Fruit fly (Drosophila melanogaster) whole organism, embryonic: Measurements from ENCODE around the gene Ac13E.

ENCODE experiments used
- Aef1 ChIP-seq: fragments of 200-800 bp; sonication (Bioruptor generic); IDR thresholded peaks from 3 replicates; pipeline ENCODE4 v1.3.6; 2022; ENCODE audit warnings: missing biosample characterization, missing genetic modification characterization
- Bgb ChIP-seq: fragments of 200-800 bp; sonication (Bioruptor generic); IDR thresholded peaks from 2 replicates; pipeline ENCODE4 v1.3.6; 2022; ENCODE audit warnings: missing biosample characterization, missing genetic modification characterization; ENCODE audit not compliant: partially characterized antibody
- Bteb2 ChIP-seq: fragments of 200-800 bp; sonication (Bioruptor generic); optimal IDR thresholded peaks from 2 replicates; lab custom pipeline; 2016; ENCODE audit warnings: missing biosample characterization, missing genetic modification characterization
- CG10543 ChIP-seq: fragments of 200-800 bp; sonication (Bioruptor generic); optimal IDR thresholded peaks from 3 replicates; lab custom pipeline; 2017; ENCODE audit warnings: missing biosample characterization, mild to moderate bottlenecking, missing genetic modification characterization, moderate library complexity
- CG10654 ChIP-seq: fragments of 200-800 bp; sonication (Bioruptor generic); optimal IDR thresholded peaks from 2 replicates; lab custom pipeline; 2016; ENCODE audit warnings: missing biosample characterization, missing genetic modification characterization
- CG11695 ChIP-seq: fragments of 200-800 bp; sonication (Bioruptor generic); IDR thresholded peaks from 3 replicates; pipeline ENCODE4 v1.3.6; 2022; ENCODE audit warnings: missing biosample characterization, missing genetic modification characterization
- CG12744 ChIP-seq: fragments of 200-800 bp; sonication (Bioruptor generic); optimal IDR thresholded peaks from 2 replicates; lab custom pipeline; 2016; ENCODE audit warnings: missing biosample characterization, missing genetic modification characterization
- CG13123 ChIP-seq: fragments of 200-800 bp; sonication (Bioruptor generic); optimal IDR thresholded peaks from 2 replicates; lab custom pipeline; 2016; ENCODE audit warnings: missing biosample characterization, missing genetic modification characterization
- CG13287 ChIP-seq: fragments of 200-800 bp; sonication (Bioruptor generic); IDR thresholded peaks from 2 replicates; pipeline ENCODE4 v1.3.6; 2022; ENCODE audit warnings: missing biosample characterization, missing genetic modification characterization; ENCODE audit not compliant: partially characterized antibody
- CG14050 ChIP-seq: fragments of 200-800 bp; sonication (Bioruptor generic); IDR thresholded peaks from 3 replicates; pipeline ENCODE4 v1.3.6; 2022; ENCODE audit warnings: missing biosample characterization, missing genetic modification characterization
- CG14860 ChIP-seq: fragments of 200-800 bp; sonication (Bioruptor generic); IDR thresholded peaks from 3 replicates; pipeline ENCODE4 v1.3.6; 2022; ENCODE audit warnings: missing biosample characterization, missing genetic modification characterization; ENCODE audit not compliant: partially characterized antibody
- CG16863 ChIP-seq: fragments of 200-800 bp; sonication (Bioruptor generic); optimal IDR thresholded peaks from 3 replicates; lab custom pipeline; 2016; ENCODE audit warnings: missing biosample characterization, missing genetic modification characterization
- CG17361 ChIP-seq: fragments of 200-800 bp; sonication (Bioruptor generic); IDR thresholded peaks from 3 replicates; pipeline ENCODE4 v1.3.6; 2022; ENCODE audit warnings: missing biosample characterization, missing genetic modification characterization
- CG17912 ChIP-seq: fragments of 200-800 bp; sonication (Bioruptor generic); optimal IDR thresholded peaks from 2 replicates; lab custom pipeline; 2018; ENCODE audit warnings: missing biosample characterization, mild to moderate bottlenecking, missing genetic modification characterization
- CG2116 ChIP-seq: fragments of 200-800 bp; sonication (Bioruptor generic); optimal IDR thresholded peaks from 3 replicates; lab custom pipeline; 2018; ENCODE audit warnings: missing biosample characterization, mild to moderate bottlenecking, missing genetic modification characterization
- CG31388 ChIP-seq: fragments of 200-800 bp; sonication (Bioruptor generic); optimal IDR thresholded peaks from 2 replicates; lab custom pipeline; 2016; ENCODE audit warnings: missing biosample characterization, missing genetic modification characterization
- CG33213 ChIP-seq: fragments of 200-800 bp; sonication (Bioruptor generic); optimal IDR thresholded peaks from 3 replicates; lab custom pipeline; 2016; ENCODE audit warnings: missing biosample characterization, missing genetic modification characterization
- CG34224 ChIP-seq: fragments of 200-800 bp; sonication (Bioruptor generic); IDR thresholded peaks from 3 replicates; pipeline ENCODE4 v1.3.6; 2022; ENCODE audit warnings: missing biosample characterization, missing genetic modification characterization; ENCODE audit not compliant: partially characterized antibody
- CG4328 ChIP-seq: fragments of 200-800 bp; sonication (Bioruptor generic); optimal IDR thresholded peaks from 3 replicates; lab custom pipeline; 2017; ENCODE audit warnings: missing biosample characterization, missing genetic modification reagents, missing genetic modification characterization
- CG8290 ChIP-seq, 3 experiments: fragments of 200-800 bp; sonication (Bioruptor generic); optimal IDR thresholded peaks; 2 replicates each; lab custom pipeline; 2016 to 2019; ENCODE audit warnings: missing biosample characterization in 3 of 3, missing genetic modification characterization in 3 of 3, mild to moderate bottlenecking in 2 of 3, moderate library complexity in 1 of 3
- CG9932 ChIP-seq: fragments of 200-800 bp; sonication (Bioruptor generic); IDR thresholded peaks from 2 replicates; pipeline ENCODE4 v1.3.6; 2022; ENCODE audit warnings: missing biosample characterization, missing genetic modification characterization
- CHES-1-like ChIP-seq: fragments of 200-800 bp; sonication (Bioruptor generic); optimal IDR thresholded peaks from 2 replicates; lab custom pipeline; 2016; ENCODE audit warnings: missing biosample characterization, missing genetic modification characterization
- CTCF ChIP-seq: fragments of 200-800 bp; sonication (Bioruptor generic); optimal IDR thresholded peaks from 2 replicates; lab custom pipeline; 2017; ENCODE audit warnings: missing biosample characterization, mild to moderate bottlenecking, missing genetic modification characterization, moderate library complexity
- Dll ChIP-seq: fragments of 200-800 bp; sonication (Bioruptor generic); IDR thresholded peaks from 4 replicates; pipeline ENCODE4 v1.3.6; 2022; ENCODE audit warnings: missing biosample characterization, missing genetic modification characterization; ENCODE audit not compliant: partially characterized antibody
- E2f2 ChIP-seq: fragments of 200-800 bp; sonication (Bioruptor generic); IDR thresholded peaks from 2 replicates; pipeline ENCODE4 v1.3.6; 2022; ENCODE audit warnings: missing biosample characterization, missing genetic modification characterization
- HmgD ChIP-seq: fragments of 200-800 bp; sonication (Bioruptor generic); optimal IDR thresholded peaks from 3 replicates; lab custom pipeline; 2016; ENCODE audit warnings: missing biosample characterization, missing genetic modification characterization
- Hr3 ChIP-seq: fragments of 200-800 bp; sonication (Bioruptor generic); optimal IDR thresholded peaks from 3 replicates; lab custom pipeline; 2016; ENCODE audit warnings: missing biosample characterization, missing genetic modification characterization
- Oli ChIP-seq: fragments of 200-800 bp; sonication (Bioruptor generic); optimal IDR thresholded peaks from 2 replicates; lab custom pipeline; 2018; ENCODE audit warnings: missing biosample characterization, mild to moderate bottlenecking, missing genetic modification characterization, moderate library complexity
- Side ChIP-seq: fragments of 200-800 bp; sonication (Bioruptor generic); optimal IDR thresholded peaks from 2 replicates; lab custom pipeline; 2016; ENCODE audit warnings: missing biosample characterization, missing genetic modification characterization
- Sox102F ChIP-seq: fragments of 200-800 bp; sonication (Bioruptor generic); optimal IDR thresholded peaks from 2 replicates; lab custom pipeline; 2018; ENCODE audit warnings: missing biosample characterization, mild to moderate bottlenecking, missing genetic modification characterization, moderate library complexity
- Ssrp ChIP-seq: fragments of 200-800 bp; sonication (Bioruptor generic); optimal IDR thresholded peaks from 2 replicates; lab custom pipeline; 2018; ENCODE audit warnings: missing biosample characterization, mild to moderate bottlenecking, missing genetic modification characterization, moderate library complexity
- Xbp1 ChIP-seq: fragments of 200-800 bp; sonication (Bioruptor generic); optimal IDR thresholded peaks from 3 replicates; lab custom pipeline; 2016; ENCODE audit warnings: missing biosample characterization, mild to moderate bottlenecking, missing genetic modification characterization
- Xrp1 ChIP-seq: fragments of 200-800 bp; sonication (Bioruptor generic); IDR thresholded peaks from 2 replicates; pipeline ENCODE4 v1.3.6; 2022; ENCODE audit warnings: missing biosample characterization, missing genetic modification characterization
- amos ChIP-seq: fragments of 200-800 bp; sonication (Bioruptor generic); IDR thresholded peaks from 2 replicates; pipeline ENCODE4 v1.3.6; 2022; ENCODE audit warnings: missing biosample characterization, missing genetic modification characterization; ENCODE audit not compliant: partially characterized antibody
- ap ChIP-seq: fragments of 200-800 bp; sonication (Bioruptor generic); IDR thresholded peaks from 2 replicates; pipeline ENCODE4 v1.3.6; 2022; ENCODE audit warnings: missing biosample characterization, missing genetic modification characterization
- ato ChIP-seq: fragments of 200-800 bp; sonication (Bioruptor generic); IDR thresholded peaks from 2 replicates; pipeline ENCODE4 v1.3.6; 2022; ENCODE audit warnings: missing biosample characterization, missing genetic modification characterization; ENCODE audit not compliant: partially characterized antibody
- chm ChIP-seq: fragments of 200-800 bp; sonication (Bioruptor generic); IDR thresholded peaks from 2 replicates; pipeline ENCODE4 v1.3.6; 2022; ENCODE audit warnings: missing biosample characterization, missing genetic modification characterization
- eve ChIP-seq, 2 experiments: fragments of >200 bp; optimal IDR thresholded peaks; 2 replicates each; lab custom pipeline; 2017; ENCODE audit warnings: missing biosample characterization in 2 of 2, missing genetic modification characterization in 2 of 2
- gfzf ChIP-seq: fragments of 200-800 bp; sonication (Bioruptor generic); optimal IDR thresholded peaks from 2 replicates; lab custom pipeline; 2016; ENCODE audit warnings: missing biosample characterization, mild to moderate bottlenecking, missing genetic modification characterization, moderate library complexity
- grn ChIP-seq: fragments of 200-800 bp; sonication (Bioruptor generic); optimal IDR thresholded peaks from 3 replicates; lab custom pipeline; 2017; ENCODE audit warnings: missing biosample characterization, missing genetic modification characterization
- inv ChIP-seq: fragments of 200-800 bp; sonication (Bioruptor generic); IDR thresholded peaks from 2 replicates; pipeline ENCODE4 v1.3.6; 2022; ENCODE audit warnings: missing biosample characterization, missing genetic modification characterization; ENCODE audit not compliant: partially characterized antibody
- mld ChIP-seq: fragments of 200-800 bp; sonication (Bioruptor generic); IDR thresholded peaks from 3 replicates; pipeline ENCODE4 v1.3.6; 2022; ENCODE audit warnings: missing biosample characterization, missing genetic modification characterization; ENCODE audit not compliant: partially characterized antibody
- nerfin-2 ChIP-seq: fragments of 200-800 bp; sonication (Bioruptor generic); IDR thresholded peaks from 2 replicates; pipeline ENCODE4 v1.3.6; 2022; ENCODE audit warnings: missing biosample characterization, missing genetic modification characterization; ENCODE audit not compliant: partially characterized antibody
- odd ChIP-seq: fragments of 200-800 bp; sonication (Bioruptor generic); optimal IDR thresholded peaks from 2 replicates; lab custom pipeline; 2017; ENCODE audit warnings: missing biosample characterization, mild to moderate bottlenecking, missing genetic modification characterization
- prd ChIP-seq, 3 experiments: fragments of >200 bp in 2 of 3; fragments of 200-800 bp in 1 of 3; sonication (Bioruptor generic) in 1 of 3; optimal IDR thresholded peaks in 2 of 3; IDR thresholded peaks in 1 of 3; 2 replicates in 2 of 3; 3 replicates in 1 of 3; pipeline versions ENCODE4 v1.3.6 to Lab custom; 2017 to 2022; ENCODE audit warnings: missing biosample characterization in 1 of 3, missing genetic modification characterization in 1 of 3
- sd ChIP-seq: fragments of 200-800 bp; sonication (Bioruptor generic); optimal IDR thresholded peaks from 3 replicates; lab custom pipeline; 2018; ENCODE audit warnings: missing biosample characterization, mild to moderate bottlenecking, missing genetic modification characterization, moderate library complexity
- sim ChIP-seq: fragments of 200-800 bp; sonication (Bioruptor generic); IDR thresholded peaks from 2 replicates; pipeline ENCODE4 v1.3.6; 2022; ENCODE audit warnings: missing biosample characterization, missing genetic modification characterization
- ssp ChIP-seq: fragments of 200-800 bp; sonication (Bioruptor generic); IDR thresholded peaks from 2 replicates; pipeline ENCODE4 v1.3.6; 2022; ENCODE audit warnings: missing biosample characterization, missing genetic modification characterization
- tup ChIP-seq: fragments of 200-800 bp; sonication (Bioruptor generic); optimal IDR thresholded peaks from 2 replicates; lab custom pipeline; 2016; ENCODE audit warnings: missing biosample characterization, mild to moderate bottlenecking, missing genetic modification characterization, moderate library complexity
- zen2 ChIP-seq: fragments of 200-800 bp; sonication (Bioruptor generic); IDR thresholded peaks from 3 replicates; pipeline ENCODE4 v1.3.6; 2022; ENCODE audit warnings: missing biosample characterization, missing genetic modification characterization; ENCODE audit not compliant: partially characterized antibody

The Ac13E gene

dm6 chrX:15575557-15575956 is 21.5 kb upstream of the Ac13E start, which contains the start of gene CG42299 (continued):
- TF ChIP-seq CG13287 (GFP tag; lab: Robert Waterston, UW): peak; percentile 32; the same call in 1 of the 2 replicates
- TF ChIP-seq zen2 (GFP tag; lab: Robert Waterston, UW): 0 out of 3 replicates have a peak, but pooled peaks have one; percentile 7
- TF ChIP-seq sd: no peak
- no peak for TF ChIP-seq eve (GFP tag; optimal IDR thresholded peaks at IDR 0.05; lab: Kevin White, UChicago)
- no peak for TF ChIP-seq chm (GFP tag; lab: Robert Waterston, UW)
- no peak for TF ChIP-seq Oli (tag; lab: Kevin White, UChicago)
- peak; percentile 66 for TF ChIP-seq CG14860 (GFP tag; lab: Robert Waterston, UW)
- TF ChIP-seq ssp (GFP tag; lab: Robert Waterston, UW): no peak
- TF ChIP-seq CG12744: no peak
- TF ChIP-seq Bgb (GFP tag; lab: Robert Waterston, UW): peak; percentile 59; the same call in 1 of the 2 replicates
- no peak for TF ChIP-seq Bteb2 (GFP tag; lab: Kevin White, UChicago)
- TF ChIP-seq prd (optimal IDR thresholded peaks at IDR 0.05; lab: Kevin White, UChicago): no peak
- TF ChIP-seq prd (GFP tag; IDR thresholded peaks at IDR 0.05; lab: Robert Waterston, UW): no peak
- TF ChIP-seq CG8290 (GFP tag; optimal IDR thresholded peaks at IDR 0.05; lab: Kevin White, UChicago): no peak
- TF ChIP-seq CG8290 (tag; optimal IDR thresholded peaks at IDR 0.05; lab: Kevin White, UChicago): no peak
- no peak for TF ChIP-seq CG11695 (GFP tag; lab: Robert Waterston, UW)
- no peak for TF ChIP-seq CG13123
- no peak for TF ChIP-seq CG33213
- no peak for TF ChIP-seq CG14050
- TF ChIP-seq Ssrp (tag; lab: Kevin White, UChicago): no peak
- TF ChIP-seq CHES-1-like (GFP tag; lab: Kevin White, UChicago): no peak
- TF ChIP-seq CTCF: no peak
- TF ChIP-seq CG17912 (GFP tag; lab: Kevin White, UChicago): no peak
- no peak for TF ChIP-seq grn
- TF ChIP-seq tup (GFP tag; lab: Kevin White, UChicago): no peak
- TF ChIP-seq CG2116 (GFP tag; lab: Kevin White, UChicago): no peak
- TF ChIP-seq CG34224 (GFP tag; lab: Robert Waterston, UW): peak; percentile 29; the same call in 1 of the 3 replicates
- TF ChIP-seq ato: peak; percentile 57; the same call in 1 of the 2 replicates
- no peak for TF ChIP-seq sim
- no peak for TF ChIP-seq Xbp1
- TF ChIP-seq CG16863 (GFP tag; lab: Kevin White, UChicago): no peak
- no peak for TF ChIP-seq CG31388 (GFP tag; lab: Kevin White, UChicago)
- no peak for TF ChIP-seq E2f2
- no peak for TF ChIP-seq CG10654
- TF ChIP-seq Aef1: no peak
- TF ChIP-seq amos (GFP tag; lab: Robert Waterston, UW): peak; percentile 27; the same call in 1 of the 2 replicates
- TF ChIP-seq Side (GFP tag; lab: Kevin White, UChicago): no peak
- TF ChIP-seq CG9932 (GFP tag; lab: Robert Waterston, UW): no peak
- TF ChIP-seq HmgD (GFP tag; lab: Kevin White, UChicago): no peak
- peak; percentile 31; the same call in 1 of the 2 replicates for TF ChIP-seq inv (GFP tag; lab: Robert Waterston, UW)
- TF ChIP-seq gfzf (GFP tag; lab: Kevin White, UChicago): no peak
- TF ChIP-seq odd (GFP tag; lab: Kevin White, UChicago): no peak
- peak; percentile 66 for TF ChIP-seq nerfin-2 (GFP tag; lab: Robert Waterston, UW)
- TF ChIP-seq CG4328: no peak
- TF ChIP-seq Sox102F: no peak
- no peak for TF ChIP-seq CG17361 (GFP tag; lab: Robert Waterston, UW)
- TF ChIP-seq ap (GFP tag; lab: Robert Waterston, UW): no peak
- peak; percentile 65; the same call in 2 of the 3 replicates for TF ChIP-seq mld (GFP tag; lab: Robert Waterston, UW)
- peak; percentile 53; the same call in 1 of the 4 replicates for TF ChIP-seq Dll (GFP tag; lab: Robert Waterston, UW)
- no peak for TF ChIP-seq Hr3 (GFP tag; lab: Kevin White, UChicago)
- no peak for TF ChIP-seq Xrp1
- TF ChIP-seq CG10543 (GFP tag; lab: Kevin White, UChicago): no peak
